Fruit fly (Drosophila melanogaster): ENCODE data around the gene Mcm10.

Gene Mcm10

dm6 chr2L:21153844-21154243, 25.9 kb upstream of the Mcm10 start:
- no peak for TF ChIP-seq dac (GFP tag; optimal IDR thresholded peaks at IDR 0.05)
- no peak for TF ChIP-seq OdsH (GFP tag; optimal IDR thresholded peaks at IDR 0.05)
- TF ChIP-seq Eip75B (GFP tag; optimal IDR thresholded peaks at IDR 0.05), result no peak
- TF ChIP-seq lz (GFP tag; optimal IDR thresholded peaks at IDR 0.05), result no peak
- no peak for TF ChIP-seq CG7368 (GFP tag; optimal IDR thresholded peaks at IDR 0.05)
- TF ChIP-seq Sox15 (GFP tag; optimal IDR thresholded peaks at IDR 0.05), result no peak

dm6 chr2L:21156156-21157040, 23.3 kb upstream of the Mcm10 start, which contains the start of the genes Mpp6 and E2f2:
Gene Mpp6 (plus strand): TSS chr2L:21156288.
Gene E2f2 (minus strand): TSS chr2L:21156749.
- peak; percentile 2 for TF ChIP-seq CG7368 (GFP tag; optimal IDR thresholded peaks at IDR 0.05)
- peak; percentile 34 for TF ChIP-seq CG31627 (GFP tag; optimal IDR thresholded peaks at IDR 0.05)
- peak; percentile 43; the same call in 1 of the 3 replicates for TF ChIP-seq CG6163 (GFP tag; IDR thresholded peaks at IDR 0.05)
- peak; percentile 25 for TF ChIP-seq achi (GFP tag; optimal IDR thresholded peaks at IDR 0.05)
- TF ChIP-seq cyc (GFP tag; optimal IDR thresholded peaks at IDR 0.05), result peak; percentile 17
- TF ChIP-seq fkh (GFP tag; optimal IDR thresholded peaks at IDR 0.05), result peak; percentile 78
- peak; percentile 5 for TF ChIP-seq CG3919 (GFP tag; optimal IDR thresholded peaks at IDR 0.05)
- TF ChIP-seq esn (GFP tag; optimal IDR thresholded peaks at IDR 0.05), result peak; percentile 46
- TF ChIP-seq salr (GFP tag; optimal IDR thresholded peaks at IDR 0.05), result no peak
- peak; percentile 77 for TF ChIP-seq Eip78C (GFP tag)
- TF ChIP-seq Lpt (GFP tag; optimal IDR thresholded peaks at IDR 0.05), result no peak
- no peak for TF ChIP-seq Blimp-1 (GFP tag; optimal IDR thresholded peaks at IDR 0.05)
- TF ChIP-seq Hr4 (GFP tag; optimal IDR thresholded peaks at IDR 0.05), result peak; percentile 32
- TF ChIP-seq lz (GFP tag; optimal IDR thresholded peaks at IDR 0.05), result peak; percentile 19
- no peak for TF ChIP-seq CG3032 (tag; optimal IDR thresholded peaks at IDR 0.05)
- TF ChIP-seq topi (GFP tag; optimal IDR thresholded peaks at IDR 0.05), result peak; percentile 9
- TF ChIP-seq pdm3 (GFP tag; optimal IDR thresholded peaks at IDR 0.05), result peak; percentile 22
- TF ChIP-seq Ets21C (GFP tag; optimal IDR thresholded peaks at IDR 0.05), result no peak
- TF ChIP-seq CG10631 (GFP tag; optimal IDR thresholded peaks at IDR 0.05), result peak; percentile 41
- no peak for TF ChIP-seq dac (GFP tag; optimal IDR thresholded peaks at IDR 0.05)

dm6 chr2L:21158554-21158953, 21.2 kb upstream of the Mcm10 start, which contains the start of the genes Coq3 and Pld3:
Gene Coq3 (minus strand): TSS chr2L:21158611.
Gene Pld3 (plus strand): TSS chr2L:21158847.
- TF ChIP-seq CG6276 (GFP tag; optimal IDR thresholded peaks at IDR 0.05), result no peak
- TF ChIP-seq Ets96B (tag; optimal IDR thresholded peaks at IDR 0.05), result peak; percentile 91
- TF ChIP-seq pdm3 (GFP tag; optimal IDR thresholded peaks at IDR 0.05), result peak; percentile 95
- peak; percentile 89 for TF ChIP-seq CG10669 (GFP tag; optimal IDR thresholded peaks at IDR 0.05)
- TF ChIP-seq vri (GFP tag; optimal IDR thresholded peaks at IDR 0.05), result peak; percentile 94
- peak; percentile 90 for TF ChIP-seq Ets21C (GFP tag; optimal IDR thresholded peaks at IDR 0.05)
- TF ChIP-seq fkh (GFP tag; optimal IDR thresholded peaks at IDR 0.05), result peak; percentile 80
- peak; percentile 94 for TF ChIP-seq CG6163 (GFP tag; IDR thresholded peaks at IDR 0.05)
- TF ChIP-seq lz (GFP tag; optimal IDR thresholded peaks at IDR 0.05), result peak; percentile 94
- TF ChIP-seq CG10631 (GFP tag; optimal IDR thresholded peaks at IDR 0.05), result peak; percentile 96
- peak; percentile 85 for TF ChIP-seq CG11902 (GFP tag; optimal IDR thresholded peaks at IDR 0.05)
- peak; percentile 97 for TF ChIP-seq acj6 (GFP tag; optimal IDR thresholded peaks at IDR 0.05)
- peak; percentile 97 for TF ChIP-seq esn (GFP tag; optimal IDR thresholded peaks at IDR 0.05)
- TF ChIP-seq Hr39 (GFP tag; optimal IDR thresholded peaks at IDR 0.05), result peak; percentile 94
- TF ChIP-seq Smox (GFP tag; optimal IDR thresholded peaks at IDR 0.05), result peak; percentile 95
- TF ChIP-seq CG15336 (GFP tag; IDR thresholded peaks at IDR 0.05), result peak; percentile 88
- TF ChIP-seq CG32006 (GFP tag; optimal IDR thresholded peaks at IDR 0.05), result peak; percentile 92
- TF ChIP-seq Eip93F (GFP tag; optimal IDR thresholded peaks at IDR 0.05), result peak; percentile 93
- peak; percentile 87 for TF ChIP-seq CG6854 (GFP tag; optimal IDR thresholded peaks at IDR 0.05)
- peak; percentile 86 for TF ChIP-seq CG11294 (GFP tag; IDR thresholded peaks at IDR 0.05)
- peak; percentile 96 for TF ChIP-seq Sox14 (GFP tag; optimal IDR thresholded peaks at IDR 0.05)
- peak; percentile 82 to 91 for TF ChIP-seq salr (GFP tag; optimal IDR thresholded peaks at IDR 0.05)
- peak; percentile 82 for TF ChIP-seq spab (GFP tag; optimal IDR thresholded peaks at IDR 0.05)
- peak; percentile 95 for TF ChIP-seq net (GFP tag; optimal IDR thresholded peaks at IDR 0.05)
- peak; percentile 94 for TF ChIP-seq topi (GFP tag; optimal IDR thresholded peaks at IDR 0.05)
- peak; percentile 94 for TF ChIP-seq CG31627 (GFP tag; optimal IDR thresholded peaks at IDR 0.05)
- peak; percentile 87 for TF ChIP-seq CG1621 (tag; optimal IDR thresholded peaks at IDR 0.05)
- peak; percentile 97 for TF ChIP-seq OdsH (GFP tag; optimal IDR thresholded peaks at IDR 0.05)
- TF ChIP-seq dsx (GFP tag; optimal IDR thresholded peaks at IDR 0.05; ENCODE audit: poor library complexity, severe bottlenecking), result peak; percentile 88
- TF ChIP-seq Hr38 (GFP tag; optimal IDR thresholded peaks at IDR 0.05), result peak; percentile 52
- TF ChIP-seq Eip75B (GFP tag; optimal IDR thresholded peaks at IDR 0.05), result peak; percentile 94
- TF ChIP-seq svp (GFP tag), result no peak
- peak; percentile 92 for TF ChIP-seq CG11762 (GFP tag; optimal IDR thresholded peaks at IDR 0.05; ENCODE audit: insufficient read depth)
- TF ChIP-seq Eip78C (GFP tag), result peak; percentile 99

Measured in whole organism, prepupa.